Worm (Caenorhabditis elegans): Measurements from ENCODE around the gene dvc-1.
A peak's percentile ranks its signal among the peaks of the same experiment; 100 is the strongest.

dvc-1 gene

DNA sequence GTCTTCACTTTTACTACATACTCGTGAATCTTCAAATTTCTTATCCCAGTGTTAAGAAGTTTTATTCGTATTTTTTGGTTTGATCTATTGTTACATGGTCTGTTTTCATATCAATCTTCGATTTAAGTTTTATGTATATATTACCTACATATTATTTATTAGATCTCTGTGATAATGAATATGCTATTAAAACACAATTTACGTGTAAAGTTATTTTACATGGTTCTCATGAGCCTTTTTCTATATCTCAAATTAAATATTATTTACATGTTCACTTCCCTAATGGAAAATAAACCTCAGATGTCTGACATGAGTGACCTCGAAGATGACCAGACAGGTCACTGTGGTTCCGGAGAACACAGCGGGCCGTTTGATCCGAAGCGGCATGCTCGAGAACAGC, 5.4 kb upstream of the dvc-1 start, which contains the start of gene mxl-1:
mxl-1 (plus strand) TSS at position 301 of the 400 bp plus-strand sequence.
- TF ChIP-seq ahr-1 (tag; optimal IDR thresholded peaks at IDR 0.05) (no peak), ceh-22 (tag; optimal IDR thresholded peaks at IDR 0.05) (no peak), dmd-4 (tag; optimal IDR thresholded peaks at IDR 0.05; ENCODE audit: borderline replicate concordance) (no peak), nhr-11 (tag; optimal IDR thresholded peaks at IDR 0.05) (no peak), T23F11.4 (GFP tag; optimal IDR thresholded peaks at IDR 0.05) (no peak), fkh-6 (tag; optimal IDR thresholded peaks at IDR 0.05) (no peak), pros-1 (tag; optimal IDR thresholded peaks at IDR 0.05) (no peak), ets-4 (tag; optimal IDR thresholded peaks at IDR 0.05) (no peak)

DNA sequence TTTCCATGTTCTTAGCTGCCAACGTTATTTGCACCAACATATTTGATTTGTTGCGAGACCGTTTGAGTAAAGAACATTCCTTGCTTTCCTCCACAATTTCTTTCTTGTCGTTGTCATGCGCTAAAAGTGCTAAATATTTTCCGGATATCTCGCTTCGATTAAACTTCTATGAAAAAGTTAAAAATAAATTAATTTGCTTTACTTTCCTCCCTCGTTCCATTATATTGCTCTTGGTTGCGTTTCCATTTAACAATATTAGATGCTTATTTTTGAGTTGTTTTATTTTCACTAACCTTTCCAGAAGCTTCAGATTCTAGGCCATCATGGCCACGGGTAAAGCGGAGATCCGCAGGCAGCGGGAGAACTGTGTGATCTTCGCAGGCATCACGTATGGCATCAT, 2.4 kb upstream of the dvc-1 start, which contains the start of gene pgap-1:
pgap-1 (plus strand) TSS at position 301 of the 400 bp plus-strand sequence.
- no peak for TF ChIP-seq F13H6.1 (tag; optimal IDR thresholded peaks at IDR 0.05)
- TF ChIP-seq pax-1 (tag; optimal IDR thresholded peaks at IDR 0.05): no peak
- TF ChIP-seq ceh-14 (tag; optimal IDR thresholded peaks at IDR 0.05): no peak
- TF ChIP-seq ttx-3 (tag; optimal IDR thresholded peaks at IDR 0.05): no peak
- TF ChIP-seq hlh-30 (tag; optimal IDR thresholded peaks at IDR 0.05; ENCODE audit: insufficient read depth): no peak
- no peak for TF ChIP-seq K09A11.1 (tag; optimal IDR thresholded peaks at IDR 0.05; ENCODE audit: insufficient read depth)
- no peak for TF ChIP-seq unc-55 (GFP tag; optimal IDR thresholded peaks at IDR 0.05)
- no peak for TF ChIP-seq sox-4 (tag; optimal IDR thresholded peaks at IDR 0.05)
- no peak for TF ChIP-seq unc-42 (tag; optimal IDR thresholded peaks at IDR 0.05)
- TF ChIP-seq che-1 (tag; optimal IDR thresholded peaks at IDR 0.05): no peak
- no peak for TF ChIP-seq unc-86 (tag; optimal IDR thresholded peaks at IDR 0.05)
- no peak for TF ChIP-seq pqm-1 (tag; optimal IDR thresholded peaks at IDR 0.05)

DNA sequence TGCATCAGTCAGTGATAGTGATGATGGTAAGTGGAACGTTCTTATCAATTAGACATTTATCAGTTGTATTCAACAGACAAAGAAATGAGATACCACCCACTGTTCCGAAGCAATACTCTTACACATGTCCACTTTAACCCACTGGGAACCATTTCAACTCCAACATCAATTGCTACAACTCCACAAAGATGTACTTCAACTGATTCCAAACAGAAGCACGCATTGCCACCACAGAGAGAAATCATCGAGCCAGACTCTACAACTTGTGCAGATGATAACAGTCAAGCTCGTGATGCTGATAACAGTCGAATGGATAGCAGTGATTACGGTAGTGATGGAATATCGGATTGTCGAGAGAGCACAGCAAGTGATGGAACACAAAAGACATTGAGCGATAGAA, 3.3 kb downstream of the dvc-1 start:
- TF ChIP-seq pha-4 (tag; optimal IDR thresholded peaks at IDR 0.05) (no peak), C38D4.7 (GFP tag; optimal IDR thresholded peaks at IDR 0.05) (no peak), elt-2 (tag; optimal IDR thresholded peaks at IDR 0.05) (peak; percentile 94), dmd-4 (tag; optimal IDR thresholded peaks at IDR 0.05; ENCODE audit: borderline replicate concordance) (no peak)

DNA sequence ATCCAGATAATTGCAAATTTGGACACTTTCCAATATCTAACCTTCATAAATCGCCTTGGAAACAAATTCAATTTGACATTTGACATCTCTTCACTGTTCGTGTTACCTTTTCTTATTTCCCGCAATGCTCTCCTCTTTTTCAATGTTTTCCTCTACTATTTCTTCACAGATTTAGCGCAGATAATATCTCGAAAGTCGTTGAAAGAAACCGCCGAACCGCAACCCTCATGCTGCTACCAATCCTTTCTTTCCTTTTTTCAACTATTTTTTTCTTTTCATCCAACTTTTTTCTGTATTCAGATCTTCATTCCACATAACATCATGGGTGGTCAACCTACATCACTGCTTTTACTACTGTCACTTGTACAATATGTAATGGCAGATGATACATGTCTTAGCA, 4.8 kb downstream of the dvc-1 start, which contains the start of gene T19B10.5:
T19B10.5 (plus strand) TSS at position 301 of the 400 bp plus-strand sequence.
- TF ChIP-seq pha-4 (tag; optimal IDR thresholded peaks at IDR 0.05) (no peak), ceh-19 (GFP tag; optimal IDR thresholded peaks at IDR 0.05) (no peak), nhr-11 (tag; optimal IDR thresholded peaks at IDR 0.05) (no peak), tbx-2 (tag; optimal IDR thresholded peaks at IDR 0.05) (no peak), madf-2 (tag; optimal IDR thresholded peaks at IDR 0.05) (no peak), ama-1 (optimal IDR thresholded peaks at IDR 0.05) (no peak), ceh-31 (tag; optimal IDR thresholded peaks at IDR 0.05) (no peak), elt-4 (tag; optimal IDR thresholded peaks at IDR 0.05) (no peak), dve-1 (tag; optimal IDR thresholded peaks at IDR 0.05) (no peak), ceh-45 (GFP tag; IDR thresholded peaks at IDR 0.05) (no peak), sdc-2 (tag; optimal IDR thresholded peaks at IDR 0.05) (no peak), pat-9 (tag; optimal IDR thresholded peaks at IDR 0.05) (no peak), pqm-1 (tag; optimal IDR thresholded peaks at IDR 0.05) (no peak), ztf-16 (tag; optimal IDR thresholded peaks at IDR 0.05) (no peak), mec-3 (tag; optimal IDR thresholded peaks at IDR 0.05; ENCODE audit: borderline replicate concordance) (no peak), tbx-7 (tag; optimal IDR thresholded peaks at IDR 0.05) (no peak), fkh-10 (GFP tag; optimal IDR thresholded peaks at IDR 0.05) (no peak), pax-1 (tag; optimal IDR thresholded peaks at IDR 0.05) (no peak), ceh-9 (tag; optimal IDR thresholded peaks at IDR 0.05) (no peak)
